Fruit fly (Drosophila melanogaster): ENCODE measurements around the gene CG34300.
A peak's percentile ranks its signal among the peaks of the same experiment; 100 is the strongest.

dm6 chr3R:30352654-30353053 is 46.2 kb upstream of the CG34300 start:
- peak; percentile 40; the same call in 1 of the 2 replicates for TF ChIP-seq Ets98B (GFP tag; IDR thresholded peaks at IDR 0.05)
- no peak for TF ChIP-seq Pif1B (GFP tag; optimal IDR thresholded peaks at IDR 0.05)
- no peak for TF ChIP-seq D1 (tag; optimal IDR thresholded peaks at IDR 0.05)
- no peak for TF ChIP-seq CG15710 (tag; optimal IDR thresholded peaks at IDR 0.05)
